Fruit fly (Drosophila melanogaster) whole organism, wandering third instar larva: ENCODE data around the gene eIF4E5.

Source experiments
- Abd-B ChIP-seq: fragments of >200 bp; optimal IDR thresholded peaks from 2 replicates; lab custom pipeline; 2017; ENCODE audit warnings: missing biosample characterization, missing genetic modification characterization
- CG32264 ChIP-seq: fragments of 200-800 bp; sonication (Bioruptor generic); optimal IDR thresholded peaks from 2 replicates; lab custom pipeline; 2016; ENCODE audit warnings: missing biosample characterization, missing genetic modification characterization
- CG9705 ChIP-seq: fragments of 200-800 bp; sonication (Bioruptor generic); optimal IDR thresholded peaks from 2 replicates; lab custom pipeline; 2018; ENCODE audit warnings: missing biosample characterization, mild to moderate bottlenecking, missing genetic modification characterization
- GATAd ChIP-seq: sonication (Bioruptor generic); optimal IDR thresholded peaks from 2 replicates; lab custom pipeline; 2016; ENCODE audit warnings: missing biosample characterization, missing genetic modification characterization
- Hr78 ChIP-seq: fragments of >200 bp; optimal IDR thresholded peaks from 2 replicates; lab custom pipeline; 2017; ENCODE audit warnings: missing biosample characterization, missing genetic modification characterization
- Mio ChIP-seq: sonication (Bioruptor generic); optimal IDR thresholded peaks from 2 replicates; lab custom pipeline; 2016; ENCODE audit warnings: missing biosample characterization, missing genetic modification characterization
- OdsH ChIP-seq: fragments of 200-800 bp; sonication (Bioruptor generic); optimal IDR thresholded peaks from 2 replicates; lab custom pipeline; 2016; ENCODE audit warnings: missing biosample characterization, mild to moderate bottlenecking, missing genetic modification characterization
- br ChIP-seq: fragments of 200-800 bp; sonication (Bioruptor generic); optimal IDR thresholded peaks from 2 replicates; lab custom pipeline; 2016; ENCODE audit warnings: missing biosample characterization, missing genetic modification characterization
- dsf ChIP-seq: sonication (Bioruptor generic); optimal IDR thresholded peaks from 2 replicates; lab custom pipeline; 2016; ENCODE audit warnings: missing biosample characterization, missing genetic modification characterization, borderline replicate concordance
- psq ChIP-seq: fragments of 200-800 bp; sonication (Bioruptor generic); optimal IDR thresholded peaks from 3 replicates; lab custom pipeline; 2017; ENCODE audit warnings: missing biosample characterization, mild to moderate bottlenecking, missing genetic modification characterization, moderate library complexity
- rgr ChIP-seq: fragments of 200-800 bp; sonication (Bioruptor generic); optimal IDR thresholded peaks from 3 replicates; lab custom pipeline; 2016; ENCODE audit warnings: missing biosample characterization, mild to moderate bottlenecking, missing genetic modification characterization
- usp ChIP-seq: fragments of >200 bp; optimal IDR thresholded peaks from 2 replicates; lab custom pipeline; 2017; ENCODE audit warnings: missing biosample characterization, missing genetic modification characterization

dm6 chr3L:7890567-7890966 lies 4.1 kb upstream of the eIF4E5 start:
- TF ChIP-seq CG32264 (GFP tag; lab: Kevin White, UChicago) (no peak), CG9705 (GFP tag; lab: Kevin White, UChicago) (no peak), Mio (no peak), usp (no peak), GATAd (GFP tag; lab: Kevin White, UChicago) (no peak), OdsH (GFP tag; lab: Kevin White, UChicago) (no peak), rgr (no peak), dsf (GFP tag; lab: Kevin White, UChicago) (no peak), br (GFP tag; lab: Kevin White, UChicago) (no peak), Abd-B (no peak), psq (GFP tag; lab: Kevin White, UChicago) (no peak), Hr78 (GFP tag; lab: Kevin White, UChicago) (no peak)
